Worm (Caenorhabditis elegans): ENCODE measurements around the gene B0432.7.

- peak; percentile 89 for TF ChIP-seq W03F9.2 (tag; optimal IDR thresholded peaks at IDR 0.05)
- TF ChIP-seq him-1 (tag; optimal IDR thresholded peaks at IDR 0.05): peak; percentile 52
- no peak for TF ChIP-seq dao-5 (tag; optimal IDR thresholded peaks at IDR 0.05)
Measured at ce11 chrII:216598-216997, 57.2 kb downstream of the B0432.7 start, which contains the start of gene F48A11.4.
